Worm (Caenorhabditis elegans) whole organism, L1 larva: ENCODE results near the gene sru-6.
A peak's percentile ranks its signal among the peaks of the same experiment; 100 is the strongest.

Source experiments
- C04F5.9 ChIP-seq: sonication (generic microtip); optimal IDR thresholded peaks from 2 replicates; lab custom pipeline; 2016; ENCODE audit warnings: missing genetic modification characterization, missing compliant biosample characterization
- C16A3.4 ChIP-seq: fragments of 150-350 bp; optimal IDR thresholded peaks from 2 replicates; lab custom pipeline; 2014; ENCODE audit warnings: missing biosample characterization, missing genetic modification characterization
- blmp-1 ChIP-seq: fragments of 150-350 bp; optimal IDR thresholded peaks from 2 replicates; lab custom pipeline; 2014; ENCODE audit warnings: missing biosample characterization, missing genetic modification characterization
- ceh-88 ChIP-seq: fragments of 200-800 bp; sonication (Bioruptor generic); IDR thresholded peaks from 2 replicates; pipeline ENCODE4 v1.3.6; 2022; ENCODE audit warnings: missing genetic modification characterization, missing compliant biosample characterization
- ceh-90 ChIP-seq: sonication (generic microtip); optimal IDR thresholded peaks from 2 replicates; lab custom pipeline; 2016; ENCODE audit warnings: missing genetic modification characterization, missing compliant biosample characterization
- dpl-1 ChIP-seq, 3 experiments: fragments of 150-350 bp in 2 of 3; sonication (generic microtip) in 1 of 3; optimal IDR thresholded peaks; 2 replicates each; lab custom pipeline; 2014 to 2017; ENCODE audit warnings: missing biosample characterization in 3 of 3, missing genetic modification characterization in 3 of 3, missing genetic modification reagents in 3 of 3
- efl-1 ChIP-seq, 4 experiments: fragments of 150-350 bp; optimal IDR thresholded peaks in 3 of 4; peaks in 1 of 4; 1 replicate in 1 of 4; 2 replicates in 3 of 4; lab custom pipeline; 2014; ENCODE audit warnings: missing biosample characterization in 2 of 4, missing genetic modification characterization in 2 of 4, missing genetic modification reagents in 2 of 4
- efl-3 ChIP-seq: fragments of 200-800 bp; sonication (Bioruptor generic); optimal IDR thresholded peaks from 2 replicates; lab custom pipeline; 2018; ENCODE audit warnings: mild to moderate bottlenecking, missing genetic modification characterization, missing compliant biosample characterization
- egl-27 ChIP-seq, 2 experiments: fragments of 150-350 bp in 1 of 2; sonication (generic microtip); optimal IDR thresholded peaks; 3 replicates each; lab custom pipeline; 2017 to 2018; ENCODE audit warnings: missing biosample characterization in 2 of 2, missing genetic modification characterization in 2 of 2, missing genetic modification reagents in 2 of 2
- fkh-10 ChIP-seq: sonication (generic microtip); optimal IDR thresholded peaks from 2 replicates; lab custom pipeline; 2017; ENCODE audit warnings: missing biosample characterization, missing genetic modification reagents, missing genetic modification characterization
- fkh-4 ChIP-seq: sonication (generic microtip); optimal IDR thresholded peaks from 2 replicates; lab custom pipeline; 2016; ENCODE audit warnings: missing compliant biosample characterization, missing genetic modification characterization, borderline replicate concordance
- fkh-8 ChIP-seq: sonication (generic microtip); optimal IDR thresholded peaks from 2 replicates; lab custom pipeline; 2016; ENCODE audit warnings: mild to moderate bottlenecking, missing genetic modification characterization, missing compliant biosample characterization
- grh-1 ChIP-seq: fragments of 200-800 bp; sonication (Bioruptor generic); IDR thresholded peaks from 2 replicates; pipeline ENCODE4 v1.3.6; 2022; ENCODE audit warnings: missing genetic modification reagents, missing genetic modification characterization, missing compliant biosample characterization
- hpl-2 ChIP-seq: fragments of 150-350 bp; optimal IDR thresholded peaks from 2 replicates; lab custom pipeline; 2014; ENCODE audit warnings: missing biosample characterization, missing genetic modification reagents, missing genetic modification characterization
- isw-1 ChIP-seq: fragments of 200-800 bp; sonication (Bioruptor generic); IDR thresholded peaks from 2 replicates; pipeline ENCODE4 v1.3.6; 2022; ENCODE audit warnings: missing genetic modification characterization, missing compliant biosample characterization
- jun-1 ChIP-seq: fragments of 150-350 bp; optimal IDR thresholded peaks from 2 replicates; lab custom pipeline; 2014; ENCODE audit warnings: missing biosample characterization, missing genetic modification reagents, missing genetic modification characterization
- lin-15B ChIP-seq: fragments of 150-350 bp; sonication (generic microtip); optimal IDR thresholded peaks from 3 replicates; lab custom pipeline; 2014; ENCODE audit warnings: missing biosample characterization, missing genetic modification characterization
- lsy-2 ChIP-seq, 2 experiments: fragments of 150-350 bp; optimal IDR thresholded peaks; 2 replicates each; lab custom pipeline; 2014; ENCODE audit warnings: missing biosample characterization in 2 of 2, missing genetic modification characterization in 2 of 2
- mab-9 ChIP-seq: fragments of 200-800 bp; sonication (Bioruptor generic); IDR thresholded peaks from 2 replicates; pipeline ENCODE4 v1.3.6; 2022; ENCODE audit warnings: missing genetic modification reagents, missing genetic modification characterization, missing compliant biosample characterization
- mdl-1 ChIP-seq, 2 experiments: fragments of 150-350 bp; optimal IDR thresholded peaks; 2 replicates each; lab custom pipeline; 2014 to 2017; ENCODE audit warnings: missing biosample characterization in 2 of 2, missing genetic modification characterization in 2 of 2, inconsistent platforms in 1 of 2
- nhr-28 ChIP-seq: fragments of 150-350 bp; optimal IDR thresholded peaks from 2 replicates; lab custom pipeline; 2014; ENCODE audit warnings: missing biosample characterization, missing genetic modification characterization
- nhr-76 ChIP-seq: sonication (generic microtip); optimal IDR thresholded peaks from 2 replicates; lab custom pipeline; 2017; ENCODE audit warnings: missing biosample characterization, missing genetic modification characterization
- nhr-85 ChIP-seq: sonication (generic microtip); peaks from one replicate; lab custom pipeline; 2016; ENCODE audit warnings: missing genetic modification characterization, inconsistent platforms, missing compliant biosample characterization
- nhr-90 ChIP-seq: sonication (generic microtip); optimal IDR thresholded peaks from 2 replicates; lab custom pipeline; 2016; ENCODE audit warnings: mild to moderate bottlenecking, missing genetic modification characterization, missing compliant biosample characterization; ENCODE audit not compliant: poor library complexity
- skn-1 ChIP-seq: fragments of 150-350 bp; optimal IDR thresholded peaks from 2 replicates; lab custom pipeline; 2014; ENCODE audit warnings: missing biosample characterization, missing genetic modification characterization
- snpc-4 ChIP-seq: fragments of 150-350 bp; optimal IDR thresholded peaks from 2 replicates; lab custom pipeline; 2014; ENCODE audit warnings: missing biosample characterization, missing genetic modification characterization
- snu-23 ChIP-seq: sonication (generic microtip); optimal IDR thresholded peaks from 2 replicates; lab custom pipeline; 2016; ENCODE audit warnings: missing genetic modification characterization, missing compliant biosample characterization
- sup-37 ChIP-seq: fragments of 200-800 bp; sonication (Bioruptor generic); optimal IDR thresholded peaks from 2 replicates; lab custom pipeline; 2018; ENCODE audit warnings: mild to moderate bottlenecking, missing genetic modification characterization, missing compliant biosample characterization
- tlp-1 ChIP-seq: fragments of 150-350 bp; optimal IDR thresholded peaks from 2 replicates; lab custom pipeline; 2014; ENCODE audit warnings: missing biosample characterization, missing genetic modification characterization
- unc-130 ChIP-seq: fragments of 150-350 bp; optimal IDR thresholded peaks from 2 replicates; lab custom pipeline; 2017; ENCODE audit warnings: missing biosample characterization, missing genetic modification characterization, inconsistent platforms
- unc-30 ChIP-seq: sonication (generic microtip); optimal IDR thresholded peaks from 2 replicates; lab custom pipeline; 2017; ENCODE audit warnings: missing biosample characterization, missing genetic modification characterization
- unc-98 ChIP-seq: fragments of 200-800 bp; sonication (Bioruptor generic); IDR thresholded peaks from 2 replicates; pipeline ENCODE4 v1.3.6; 2022; ENCODE audit warnings: missing genetic modification characterization, missing compliant biosample characterization
- xbp-1 ChIP-seq: sonication (generic microtip); optimal IDR thresholded peaks from 2 replicates; lab custom pipeline; 2016; ENCODE audit warnings: missing genetic modification characterization, missing compliant biosample characterization
- zip-4 ChIP-seq: fragments of 200-800 bp; sonication (Bioruptor generic); optimal IDR thresholded peaks from 2 replicates; lab custom pipeline; 2018; ENCODE audit warnings: mild to moderate bottlenecking, missing genetic modification characterization, moderate library complexity, missing compliant biosample characterization
- ztf-11 ChIP-seq, 2 experiments: sonication (generic microtip); optimal IDR thresholded peaks; 2 replicates each; lab custom pipeline; 2016 to 2017; ENCODE audit warnings: missing genetic modification characterization in 2 of 2, missing biosample characterization in 1 of 2, missing compliant biosample characterization in 1 of 2

The sru-6 gene

DNA sequence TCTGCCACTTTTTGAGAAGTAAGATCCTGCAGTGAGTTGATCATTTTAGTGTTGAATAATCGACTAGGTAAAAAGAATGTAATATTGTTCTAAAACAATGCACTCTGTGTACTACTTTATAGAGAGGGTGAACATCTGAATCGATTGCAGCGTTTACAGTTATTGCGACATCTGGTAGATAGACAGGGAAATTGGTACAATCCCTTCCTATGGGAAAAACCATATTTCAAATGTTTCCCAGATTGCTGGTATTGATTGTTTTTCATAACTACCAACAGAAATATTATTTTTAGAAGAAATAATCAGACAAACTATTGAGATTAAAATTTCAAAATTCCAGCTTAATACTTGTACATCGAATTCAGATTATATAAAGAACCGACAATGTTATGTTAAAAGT is 5.4 kb upstream of the sru-6 start, which contains the start of gene gadr-2:
gadr-2 (minus strand) TSS at position 101 of the 400 bp plus-strand sequence.
- TF ChIP-seq efl-1 (optimal IDR thresholded peaks at IDR 0.05; lab: Kevin White, UChicago) (no peak), efl-1 (GFP tag; optimal IDR thresholded peaks at IDR 0.05 in 1 of 2; lab: Kevin White, UChicago) (no peak), ceh-88 (GFP tag; lab: Robert Waterston, UW) (no peak), zip-4 (GFP tag; lab: Kevin White, UChicago) (no peak), unc-98 (GFP tag; lab: Robert Waterston, UW) (no peak), fkh-8 (no peak), snpc-4 (tag; lab: Kevin White, UChicago) (no peak), unc-130 (tag; lab: Kevin White, UChicago) (no peak), nhr-85 (tag; lab: Kevin White, UChicago) (no peak), nhr-90 (tag; lab: Kevin White, UChicago) (no peak), hpl-2 (no peak), C04F5.9 (tag; lab: Kevin White, UChicago) (no peak), nhr-28 (tag; lab: Kevin White, UChicago) (no peak), ztf-11 (tag; optimal IDR thresholded peaks at IDR 0.05; lab: Kevin White, UChicago) (no peak), unc-30 (tag; lab: Kevin White, UChicago) (no peak), xbp-1 (tag; lab: Kevin White, UChicago) (no peak)

- TF ChIP-seq fkh-8 (peak; percentile 26), nhr-76 (no peak)
Measured at ce11 chrIV:9485972-9486371, 4.4 kb upstream of the sru-6 start, which contains the start of gene sru-2. Gene sru-2 (plus strand): TSS chrIV:9486272.

- TF ChIP-seq blmp-1 (no peak), dpl-1 (GFP tag; optimal IDR thresholded peaks at IDR 0.05; lab: Kevin White, UChicago) (no peak), sup-37 (GFP tag; lab: Kevin White, UChicago) (no peak), fkh-10 (GFP tag; lab: Kevin White, UChicago) (no peak), tlp-1 (tag; lab: Kevin White, UChicago) (no peak), zip-4 (GFP tag; lab: Kevin White, UChicago) (no peak), grh-1 (GFP tag; lab: Robert Waterston, UW) (no peak), isw-1 (GFP tag; lab: Robert Waterston, UW) (no peak), mab-9 (no peak), snu-23 (no peak), jun-1 (tag; lab: Kevin White, UChicago) (no peak)
Measured at ce11 chrIV:9486779-9487178, 3.6 kb upstream of the sru-6 start.

DNA sequence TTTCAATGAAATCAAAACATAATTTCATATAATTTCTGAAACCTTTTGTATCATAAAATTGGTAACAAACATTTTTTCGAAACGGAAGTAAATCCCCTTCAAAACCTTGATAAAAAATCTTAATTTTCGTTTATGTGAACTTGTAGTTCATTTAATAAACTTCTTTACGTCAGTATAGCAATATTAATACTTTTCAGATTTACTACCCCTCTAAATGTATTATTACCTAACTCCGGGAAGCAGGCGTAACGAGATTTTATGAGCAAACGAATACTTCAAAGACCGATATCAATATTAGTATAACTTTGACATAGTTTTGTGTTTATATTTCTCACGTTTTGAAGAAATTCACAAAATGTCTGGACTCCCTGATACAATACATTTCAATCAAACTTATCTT is 2.1 kb upstream of the sru-6 start, which contains the start of gene sru-1:
sru-1 (plus strand) TSS at position 301 of the 400 bp plus-strand sequence.
- TF ChIP-seq sup-37 (GFP tag; lab: Kevin White, UChicago), result no peak
- TF ChIP-seq C04F5.9 (tag; lab: Kevin White, UChicago), result no peak
- TF ChIP-seq zip-4 (GFP tag; lab: Kevin White, UChicago), result no peak
- TF ChIP-seq mdl-1 (tag; optimal IDR thresholded peaks at IDR 0.05; lab: Kevin White, UChicago), result no peak
- no peak for TF ChIP-seq tlp-1 (tag; lab: Kevin White, UChicago)
- TF ChIP-seq lin-15B, result no peak
- no peak for TF ChIP-seq unc-30 (tag; lab: Kevin White, UChicago)
- TF ChIP-seq egl-27 (tag; optimal IDR thresholded peaks at IDR 0.05; lab: Kevin White, UChicago), result no peak
- TF ChIP-seq fkh-4 (tag; lab: Kevin White, UChicago), result no peak
- no peak for TF ChIP-seq skn-1 (tag; lab: Kevin White, UChicago)
- no peak for TF ChIP-seq lsy-2 (tag; optimal IDR thresholded peaks at IDR 0.05; lab: Kevin White, UChicago)
- no peak for TF ChIP-seq ceh-90 (tag; lab: Kevin White, UChicago)
- TF ChIP-seq C16A3.4 (tag; lab: Kevin White, UChicago), result no peak
- TF ChIP-seq efl-3, result no peak
